Fruit fly (Drosophila melanogaster) whole organism, embryonic: Measurements from ENCODE around the gene CG10907.

Experiments used
- Abd-B ChIP-seq: fragments of 200-800 bp; sonication (Bioruptor generic); optimal IDR thresholded peaks from 2 replicates; lab custom pipeline; 2018; ENCODE audit warnings: missing biosample characterization, mild to moderate bottlenecking, missing genetic modification characterization, moderate library complexity
- CG10431 ChIP-seq: fragments of 200-800 bp; sonication (Bioruptor generic); optimal IDR thresholded peaks from 3 replicates; lab custom pipeline; 2018; ENCODE audit warnings: missing biosample characterization, mild to moderate bottlenecking, missing genetic modification characterization
- CG13424 ChIP-seq: fragments of 200-800 bp; sonication (Bioruptor generic); optimal IDR thresholded peaks from 2 replicates; lab custom pipeline; 2019; ENCODE audit warnings: missing biosample characterization, mild to moderate bottlenecking, missing genetic modification characterization, moderate library complexity
- CG13894 ChIP-seq: fragments of 200-800 bp; sonication (Bioruptor generic); optimal IDR thresholded peaks from 3 replicates; lab custom pipeline; 2018; ENCODE audit warnings: missing biosample characterization, mild to moderate bottlenecking, missing genetic modification characterization, moderate library complexity
- CG16815 ChIP-seq: fragments of 200-800 bp; sonication (Bioruptor generic); optimal IDR thresholded peaks from 3 replicates; lab custom pipeline; 2017; ENCODE audit warnings: missing biosample characterization, mild to moderate bottlenecking, missing genetic modification characterization
- CG17385 ChIP-seq: fragments of 200-800 bp; sonication (Bioruptor generic); optimal IDR thresholded peaks from 3 replicates; lab custom pipeline; 2018; ENCODE audit warnings: missing biosample characterization, mild to moderate bottlenecking, missing genetic modification characterization
- CG2202 ChIP-seq: fragments of 200-800 bp; sonication (Bioruptor generic); optimal IDR thresholded peaks from 2 replicates; lab custom pipeline; 2018; ENCODE audit warnings: missing biosample characterization, mild to moderate bottlenecking, missing genetic modification characterization
- CG34224 ChIP-seq: fragments of 200-800 bp; sonication (Bioruptor generic); IDR thresholded peaks from 3 replicates; pipeline ENCODE4 v1.3.6; 2022; ENCODE audit warnings: missing biosample characterization, missing genetic modification characterization; ENCODE audit not compliant: partially characterized antibody
- CG3838 ChIP-seq: fragments of 200-800 bp; sonication (Bioruptor generic); optimal IDR thresholded peaks from 3 replicates; lab custom pipeline; 2016; ENCODE audit warnings: missing biosample characterization, missing genetic modification characterization
- CG4404 ChIP-seq: fragments of 200-800 bp; sonication (Bioruptor generic); IDR thresholded peaks from 2 replicates; pipeline ENCODE4 v1.3.6; 2022; ENCODE audit warnings: missing biosample characterization, missing genetic modification characterization
- CG5245 ChIP-seq: fragments of 200-800 bp; sonication (Bioruptor generic); optimal IDR thresholded peaks from 3 replicates; lab custom pipeline; 2016; ENCODE audit warnings: missing biosample characterization, missing genetic modification characterization
- CG6683 ChIP-seq: fragments of 200-800 bp; sonication (Bioruptor generic); optimal IDR thresholded peaks from 2 replicates; lab custom pipeline; 2017; ENCODE audit warnings: missing biosample characterization, mild to moderate bottlenecking, missing genetic modification characterization, missing genetic modification reagents
- CG6813 ChIP-seq: fragments of 200-800 bp; sonication (Bioruptor generic); optimal IDR thresholded peaks from 2 replicates; lab custom pipeline; 2017; ENCODE audit warnings: missing biosample characterization, missing genetic modification characterization, mild to moderate bottlenecking, moderate library complexity, missing genetic modification reagents
- CG7372 ChIP-seq: fragments of 200-800 bp; sonication (Bioruptor generic); IDR thresholded peaks from 2 replicates; pipeline ENCODE4 v1.3.6; 2022; ENCODE audit warnings: missing biosample characterization, missing genetic modification characterization
- CG8281 ChIP-seq: fragments of 200-800 bp; sonication (Bioruptor generic); optimal IDR thresholded peaks from 2 replicates; lab custom pipeline; 2018; ENCODE audit warnings: missing biosample characterization, mild to moderate bottlenecking, missing genetic modification characterization, moderate library complexity
- CG9932 ChIP-seq: fragments of 200-800 bp; sonication (Bioruptor generic); IDR thresholded peaks from 2 replicates; pipeline ENCODE4 v1.3.6; 2022; ENCODE audit warnings: missing biosample characterization, missing genetic modification characterization
- ERR ChIP-seq: fragments of 200-800 bp; sonication (Bioruptor generic); optimal IDR thresholded peaks from 2 replicates; lab custom pipeline; 2016; ENCODE audit warnings: missing biosample characterization, missing genetic modification characterization
- H2.0 ChIP-seq: fragments of 200-800 bp; sonication (Bioruptor generic); IDR thresholded peaks from 2 replicates; pipeline ENCODE4 v1.3.6; 2022; ENCODE audit warnings: missing biosample characterization, missing genetic modification characterization
- Jarid2 ChIP-seq: fragments of 200-800 bp; sonication (Bioruptor generic); optimal IDR thresholded peaks from 3 replicates; lab custom pipeline; 2017; ENCODE audit warnings: mild to moderate bottlenecking, missing biosample characterization, missing genetic modification reagents, missing genetic modification characterization
- MESR4 ChIP-seq: fragments of 200-800 bp; sonication (Bioruptor generic); optimal IDR thresholded peaks from 2 replicates; lab custom pipeline; 2018; ENCODE audit warnings: missing biosample characterization, mild to moderate bottlenecking, missing genetic modification characterization, moderate library complexity
- Mrtf ChIP-seq: fragments of 200-800 bp; sonication (Bioruptor generic); IDR thresholded peaks from 3 replicates; pipeline ENCODE4 v1.3.6; 2022; ENCODE audit warnings: missing biosample characterization, missing genetic modification characterization
- Rfx ChIP-seq: fragments of 200-800 bp; sonication (Bioruptor generic); IDR thresholded peaks from 2 replicates; pipeline ENCODE4 v1.3.6; 2022; ENCODE audit warnings: missing biosample characterization, missing genetic modification characterization
- Side ChIP-seq: fragments of 200-800 bp; sonication (Bioruptor generic); optimal IDR thresholded peaks from 2 replicates; lab custom pipeline; 2016; ENCODE audit warnings: missing biosample characterization, missing genetic modification characterization
- Sin3A ChIP-seq: fragments of >200 bp; optimal IDR thresholded peaks from 2 replicates; lab custom pipeline; 2018
- Sox102F ChIP-seq: fragments of 200-800 bp; sonication (Bioruptor generic); optimal IDR thresholded peaks from 2 replicates; lab custom pipeline; 2018; ENCODE audit warnings: missing biosample characterization, mild to moderate bottlenecking, missing genetic modification characterization, moderate library complexity
- TFAM ChIP-seq: fragments of 200-800 bp; sonication (Bioruptor generic); optimal IDR thresholded peaks from 2 replicates; lab custom pipeline; 2017; ENCODE audit warnings: missing biosample characterization, missing genetic modification characterization, inconsistent platforms
- ato ChIP-seq: fragments of 200-800 bp; sonication (Bioruptor generic); IDR thresholded peaks from 2 replicates; pipeline ENCODE4 v1.3.6; 2022; ENCODE audit warnings: missing biosample characterization, missing genetic modification characterization; ENCODE audit not compliant: partially characterized antibody
- chif ChIP-seq, 2 experiments: fragments of 200-800 bp; sonication (Bioruptor generic); optimal IDR thresholded peaks; 3 replicates each; lab custom pipeline; 2016; ENCODE audit warnings: missing biosample characterization in 2 of 2, missing genetic modification characterization in 2 of 2
- dan ChIP-seq: fragments of 200-800 bp; sonication (Bioruptor generic); IDR thresholded peaks from 2 replicates; pipeline ENCODE4 v1.3.6; 2022; ENCODE audit warnings: missing biosample characterization, missing genetic modification characterization
- danr ChIP-seq: fragments of 200-800 bp; sonication (Bioruptor generic); IDR thresholded peaks from 2 replicates; pipeline ENCODE4 v1.3.6; 2022; ENCODE audit warnings: missing biosample characterization, missing genetic modification characterization
- dimm ChIP-seq: fragments of 200-800 bp; sonication (Bioruptor generic); IDR thresholded peaks from 2 replicates; pipeline ENCODE4 v1.3.6; 2022; ENCODE audit warnings: missing biosample characterization, missing genetic modification characterization
- dm ChIP-seq: fragments of 200-800 bp; sonication (Bioruptor generic); optimal IDR thresholded peaks from 3 replicates; lab custom pipeline; 2016; ENCODE audit warnings: missing biosample characterization, missing genetic modification characterization
- dysf ChIP-seq: fragments of 200-800 bp; sonication (Bioruptor generic); IDR thresholded peaks from 3 replicates; pipeline ENCODE4 v1.3.6; 2022; ENCODE audit warnings: missing biosample characterization, missing genetic modification characterization
- her ChIP-seq: fragments of 200-800 bp; sonication (Bioruptor generic); optimal IDR thresholded peaks from 2 replicates; lab custom pipeline; 2016; ENCODE audit warnings: missing biosample characterization, missing genetic modification characterization
- lab ChIP-seq: fragments of 200-800 bp; sonication (Bioruptor generic); optimal IDR thresholded peaks from 3 replicates; lab custom pipeline; 2017; ENCODE audit warnings: missing biosample characterization, missing genetic modification characterization, mild to moderate bottlenecking, moderate library complexity, missing genetic modification reagents
- lbe ChIP-seq: fragments of 200-800 bp; sonication (Bioruptor generic); optimal IDR thresholded peaks from 2 replicates; lab custom pipeline; 2016; ENCODE audit warnings: missing biosample characterization, mild to moderate bottlenecking, missing genetic modification characterization
- lilli ChIP-seq: fragments of 200-800 bp; sonication (Bioruptor generic); optimal IDR thresholded peaks from 3 replicates; lab custom pipeline; 2016; ENCODE audit warnings: missing biosample characterization, missing genetic modification characterization
- lov ChIP-seq, 2 experiments: fragments of 200-800 bp in 1 of 2; fragments of >200 bp in 1 of 2; sonication (Bioruptor generic) in 1 of 2; IDR thresholded peaks in 1 of 2; optimal IDR thresholded peaks in 1 of 2; 2 replicates in 1 of 2; 3 replicates in 1 of 2; pipeline versions ENCODE4 v1.3.6 to Lab custom; 2017 to 2022; ENCODE audit warnings: missing biosample characterization in 1 of 2, missing genetic modification characterization in 1 of 2
- mld ChIP-seq: fragments of 200-800 bp; sonication (Bioruptor generic); IDR thresholded peaks from 3 replicates; pipeline ENCODE4 v1.3.6; 2022; ENCODE audit warnings: missing biosample characterization, missing genetic modification characterization; ENCODE audit not compliant: partially characterized antibody
- otp ChIP-seq: fragments of 200-800 bp; sonication (Bioruptor generic); IDR thresholded peaks from 3 replicates; pipeline ENCODE4, ENCODE4 v1.3.6; 2022; ENCODE audit warnings: missing biosample characterization, missing genetic modification characterization
- p53 ChIP-seq: fragments of 200-800 bp; sonication (Bioruptor generic); optimal IDR thresholded peaks from 2 replicates; lab custom pipeline; 2016; ENCODE audit warnings: missing biosample characterization, missing genetic modification characterization
- ro ChIP-seq: fragments of 200-800 bp; sonication (Bioruptor generic); IDR thresholded peaks from 2 replicates; pipeline ENCODE4 v1.3.6; 2022; ENCODE audit warnings: missing biosample characterization, missing genetic modification characterization
- sc ChIP-seq, 3 experiments: fragments of >200 bp in 2 of 3; fragments of 200-800 bp in 1 of 3; sonication (Bioruptor generic) in 1 of 3; optimal IDR thresholded peaks; 2 replicates in 2 of 3; 3 replicates in 1 of 3; lab custom pipeline; 2017; ENCODE audit warnings: mild to moderate bottlenecking in 1 of 3, missing biosample characterization in 1 of 3, missing genetic modification characterization in 1 of 3, missing genetic modification reagents in 1 of 3
- shn ChIP-seq: fragments of 200-800 bp; sonication (Bioruptor generic); optimal IDR thresholded peaks from 3 replicates; lab custom pipeline; 2016; ENCODE audit warnings: missing biosample characterization, missing genetic modification characterization
- sug ChIP-seq: fragments of 200-800 bp; optimal IDR thresholded peaks from 2 replicates; lab custom pipeline; 2019; ENCODE audit warnings: missing biosample characterization, mild to moderate bottlenecking, missing genetic modification characterization, moderate library complexity
- tup ChIP-seq: fragments of 200-800 bp; sonication (Bioruptor generic); optimal IDR thresholded peaks from 2 replicates; lab custom pipeline; 2016; ENCODE audit warnings: missing biosample characterization, mild to moderate bottlenecking, missing genetic modification characterization, moderate library complexity
- tx ChIP-seq: fragments of 200-800 bp; sonication (Bioruptor generic); optimal IDR thresholded peaks from 2 replicates; lab custom pipeline; 2016; ENCODE audit warnings: missing biosample characterization, missing genetic modification characterization

The CG10907 gene

dm6 chr3L:11822446-11823334, 29.4 kb downstream of the CG10907 start, which contains the start of gene RpL10Ab (continued):
- TF ChIP-seq sc (optimal IDR thresholded peaks at IDR 0.05; lab: Kevin White, UChicago) (no peak), sc (GFP tag; optimal IDR thresholded peaks at IDR 0.05; lab: Kevin White, UChicago) (no peak), CG9932 (peak; percentile 75), chif (GFP tag; optimal IDR thresholded peaks at IDR 0.05; lab: Kevin White, UChicago) (peak in 1 of 2 experiments; percentile 17), MESR4 (GFP tag; lab: Kevin White, UChicago) (peak; percentile 99), Side (GFP tag; lab: Kevin White, UChicago) (peak; percentile 23), her (GFP tag; lab: Kevin White, UChicago) (peak; percentile 54), CG13894 (peak; percentile 75), lilli (GFP tag; lab: Kevin White, UChicago) (no peak), dm (GFP tag; lab: Kevin White, UChicago) (peak; percentile 90), Abd-B (peak; percentile 55), Sin3A (lab: Kevin White, UChicago) (no peak), Jarid2 (GFP tag; lab: Kevin White, UChicago) (peak; percentile 45), mld (GFP tag; lab: Robert Waterston, UW) (peak; percentile 86; the same call in 2 of the 3 replicates), CG6683 (GFP tag; lab: Kevin White, UChicago) (peak; percentile 25), tup (GFP tag; lab: Kevin White, UChicago) (no peak), otp (GFP tag; lab: Robert Waterston, UW) (peak; percentile 72; the same call in 2 of the 3 replicates), p53 (no peak), CG10431 (GFP tag; lab: Kevin White, UChicago) (peak; percentile 42), CG34224 (GFP tag; lab: Robert Waterston, UW) (peak; percentile 53), CG8281 (no peak), CG3838 (GFP tag; lab: Kevin White, UChicago) (no peak), lbe (GFP tag; lab: Kevin White, UChicago) (peak; percentile 45), CG4404 (GFP tag; lab: Robert Waterston, UW) (peak; percentile 80), lov (optimal IDR thresholded peaks at IDR 0.05; lab: Kevin White, UChicago) (no peak), lov (GFP tag; IDR thresholded peaks at IDR 0.05; lab: Robert Waterston, UW) (peak; percentile 86), Sox102F (GFP tag; lab: Kevin White, UChicago) (no peak), lab (GFP tag; lab: Kevin White, UChicago) (peak; percentile 82), ERR (GFP tag; lab: Kevin White, UChicago) (no peak), dimm (0 out of 2 replicates have a peak, but pooled peaks have one; percentile 9), ro (no peak), CG5245 (peak; percentile 6), dan (GFP tag; lab: Robert Waterston, UW) (0 out of 2 replicates have a peak, but pooled peaks have one; percentile 22), Rfx (GFP tag; lab: Robert Waterston, UW) (peak; percentile 83), CG7372 (GFP tag; lab: Robert Waterston, UW) (peak; percentile 66; the same call in 1 of the 2 replicates), CG17385 (GFP tag; lab: Kevin White, UChicago) (peak; percentile 2), CG16815 (GFP tag; lab: Kevin White, UChicago) (peak; percentile 63), TFAM (no peak), CG2202 (tag; lab: Kevin White, UChicago) (no peak), dysf (GFP tag; lab: Robert Waterston, UW) (peak; percentile 80; the same call in 2 of the 3 replicates), tx (GFP tag; lab: Kevin White, UChicago) (no peak), Mrtf (GFP tag; lab: Robert Waterston, UW) (peak; percentile 35; the same call in 1 of the 3 replicates), danr (GFP tag; lab: Robert Waterston, UW) (peak; percentile 54; the same call in 1 of the 2 replicates), sug (tag; lab: Kevin White, UChicago) (peak; percentile 33), ato (GFP tag; lab: Robert Waterston, UW) (peak; percentile 77), CG13424 (tag; lab: Kevin White, UChicago) (peak; percentile 61), shn (GFP tag; lab: Kevin White, UChicago) (no peak), CG6813 (GFP tag; lab: Kevin White, UChicago) (peak; percentile 49), H2.0 (GFP tag; lab: Robert Waterston, UW) (peak; percentile 61)
